Worm (Caenorhabditis elegans): ENCODE data around the gene col-169.

col-169 gene

DNA sequence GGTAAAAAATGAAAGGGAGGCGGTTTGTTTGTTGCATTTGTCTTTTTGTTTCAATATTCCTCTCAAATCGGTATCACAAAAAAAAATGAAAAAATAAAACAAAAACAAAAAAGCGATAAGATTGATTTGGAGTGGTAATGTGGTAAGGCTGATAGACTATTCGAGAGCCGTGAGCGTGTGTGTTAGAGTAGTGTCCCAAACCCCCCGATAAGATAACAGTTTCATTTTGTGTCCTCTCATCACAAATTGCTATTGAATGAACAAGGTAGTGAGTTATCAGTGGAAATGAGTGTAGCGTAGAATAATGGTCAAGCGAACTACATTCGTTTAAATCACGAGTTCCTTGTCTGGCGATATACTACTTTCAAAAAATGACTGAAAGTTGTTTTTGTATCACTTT is 9.5 kb downstream of the col-169 start (continued):
- TF ChIP-seq tag-97 (GFP tag; IDR thresholded peaks at IDR 0.05) = no peak
- TF ChIP-seq nhr-48 (tag; optimal IDR thresholded peaks at IDR 0.05) = peak; percentile 20
- TF ChIP-seq mdt-29 (GFP tag; IDR thresholded peaks at IDR 0.05) = 0 out of 2 replicates have a peak, but pooled peaks have one; percentile 37
- no peak for TF ChIP-seq daf-12 (tag; optimal IDR thresholded peaks at IDR 0.05)
- TF ChIP-seq zip-11 (GFP tag; IDR thresholded peaks at IDR 0.05) = no peak
- TF ChIP-seq T20F7.1 (GFP tag; optimal IDR thresholded peaks at IDR 0.05) = no peak
- TF ChIP-seq madf-5 (GFP tag; IDR thresholded peaks at IDR 0.05) = no peak
- TF ChIP-seq tra-1 (GFP tag; IDR thresholded peaks at IDR 0.05) = no peak
- no peak for TF ChIP-seq D1046.2 (GFP tag; IDR thresholded peaks at IDR 0.05)
- peak; percentile 30 for TF ChIP-seq hlh-30 (tag; optimal IDR thresholded peaks at IDR 0.05; ENCODE audit: insufficient read depth)
- TF ChIP-seq F49E8.2 (tag; optimal IDR thresholded peaks at IDR 0.05; ENCODE audit: borderline replicate concordance) = no peak
- no peak for TF ChIP-seq lin-38 (GFP tag; IDR thresholded peaks at IDR 0.05)
- TF ChIP-seq ceh-62 (tag; optimal IDR thresholded peaks at IDR 0.05) = no peak
- no peak for TF ChIP-seq spr-3 (GFP tag; optimal IDR thresholded peaks at IDR 0.05)
- no peak for TF ChIP-seq lin-13 (GFP tag; optimal IDR thresholded peaks at IDR 0.05)
- TF ChIP-seq Y48G9A.11 (GFP tag; IDR thresholded peaks at IDR 0.05) = no peak

DNA sequence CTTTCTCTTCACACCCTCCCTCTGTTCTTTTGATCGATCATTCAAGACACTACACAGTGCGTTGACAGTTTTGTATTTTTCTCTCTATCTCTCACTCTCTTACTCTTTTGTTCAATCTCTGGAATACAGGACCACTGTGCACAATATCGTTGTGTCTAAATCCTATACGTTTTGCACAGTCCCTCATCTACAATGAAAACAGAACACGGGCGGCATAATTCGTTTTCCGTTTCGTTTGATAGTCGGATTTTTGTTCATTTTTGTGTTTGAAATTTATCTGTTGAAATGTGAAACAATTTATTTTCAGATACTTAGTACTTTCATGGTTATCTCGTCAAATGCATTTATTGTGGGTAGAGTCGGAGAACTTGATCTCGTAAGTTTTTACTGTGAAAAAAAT is 12.6 kb downstream of the col-169 start, which contains the start of gene C03B1.7:
Gene C03B1.7 (plus strand): TSS at position 301 of the 400 bp plus-strand sequence.
- TF ChIP-seq nhr-48 (tag; optimal IDR thresholded peaks at IDR 0.05) (no peak), Y5F2A.4 (GFP tag; optimal IDR thresholded peaks at IDR 0.05) (no peak), ceh-28 (tag; optimal IDR thresholded peaks at IDR 0.05) (no peak), lin-13 (GFP tag; optimal IDR thresholded peaks at IDR 0.05) (no peak), lin-1 (GFP tag; IDR thresholded peaks at IDR 0.05) (no peak), lin-38 (GFP tag; IDR thresholded peaks at IDR 0.05) (no peak), ceh-44 (GFP tag; IDR thresholded peaks at IDR 0.05) (no peak), madf-5 (GFP tag; IDR thresholded peaks at IDR 0.05) (no peak), egl-43 (GFP tag; IDR thresholded peaks at IDR 0.05) (no peak), fkh-10 (GFP tag; optimal IDR thresholded peaks at IDR 0.05) (no peak), egl-27 (tag; optimal IDR thresholded peaks at IDR 0.05) (no peak), daf-8 (GFP tag; IDR thresholded peaks at IDR 0.05) (no peak), lsy-2 (tag; optimal IDR thresholded peaks at IDR 0.05) (no peak), hif-1 (tag; optimal IDR thresholded peaks at IDR 0.05) (no peak), madf-9 (GFP tag; conservative IDR thresholded peaks at IDR 0.05) (no peak), cey-2 (tag; optimal IDR thresholded peaks at IDR 0.05; ENCODE audit: borderline replicate concordance, insufficient read depth) (no peak)

DNA sequence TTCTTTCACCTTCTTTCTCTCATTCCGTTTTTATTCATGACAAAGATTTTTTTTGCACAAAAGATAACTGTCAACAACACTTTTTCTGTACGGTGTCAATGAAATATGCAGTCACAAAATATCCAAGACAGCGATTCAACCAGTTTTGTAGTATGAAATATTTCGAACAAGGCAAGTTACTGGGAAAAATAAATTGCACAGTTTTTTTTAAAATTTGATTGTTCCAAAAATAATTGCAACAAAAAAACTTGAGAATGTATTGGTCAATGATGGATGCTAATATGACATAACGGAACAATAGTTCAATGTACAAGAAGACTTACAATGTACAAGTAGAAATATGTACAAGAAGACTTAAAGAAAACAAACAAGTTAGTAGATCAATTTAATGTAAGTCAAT is 16.8 kb downstream of the col-169 start:
- TF ChIP-seq dpl-1 (GFP tag; optimal IDR thresholded peaks at IDR 0.05) (no peak), unc-62 (GFP tag; optimal IDR thresholded peaks at IDR 0.05 in 1 of 2) (peak in 1 of 2 experiments; percentile 90), unc-62 (tag; optimal IDR thresholded peaks at IDR 0.05) (no peak)

DNA sequence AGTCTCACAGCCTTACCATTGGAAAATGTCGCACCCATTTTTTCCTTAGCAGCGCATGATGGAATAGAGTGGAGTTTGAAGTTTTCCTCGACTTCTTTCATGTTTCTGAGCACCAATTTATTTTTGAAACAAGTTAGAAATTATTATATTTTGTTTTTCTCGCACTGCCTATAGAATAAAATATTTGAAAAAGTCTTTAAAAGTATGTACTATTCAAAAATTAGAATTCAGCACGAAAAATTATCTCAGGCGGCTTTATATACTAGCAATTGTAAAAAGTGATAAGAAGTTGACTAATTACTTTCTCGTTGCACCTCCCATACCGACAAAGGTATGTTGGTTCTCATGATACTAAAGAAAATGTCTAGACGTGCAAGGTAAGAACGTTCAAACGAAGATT is 18.1 kb downstream of the col-169 start, which contains the start of gene C03B1.9:
Gene C03B1.9 (minus strand): TSS at position 101 of the 400 bp plus-strand sequence.
- TF ChIP-seq Y75B8A.6 (GFP tag; IDR thresholded peaks at IDR 0.05) (no peak), F49E8.2 (tag; optimal IDR thresholded peaks at IDR 0.05; ENCODE audit: borderline replicate concordance) (no peak), nhr-6 (tag; optimal IDR thresholded peaks at IDR 0.05) (no peak), lim-7 (GFP tag; IDR thresholded peaks at IDR 0.05) (no peak), nhr-76 (tag; optimal IDR thresholded peaks at IDR 0.05) (no peak), jun-1 (tag; optimal IDR thresholded peaks at IDR 0.05) (no peak)

Measured in whole organism, L4 larva.